Worm (Caenorhabditis elegans) whole organism, dauer: ENCODE results near the gene F21D12.3.

Experiments
- unc-62 ChIP-seq: sonication (generic microtip); optimal IDR thresholded peaks from 2 replicates; lab custom pipeline; 2017; ENCODE audit warnings: missing biosample characterization, missing genetic modification reagents, missing genetic modification characterization

The F21D12.3 gene

DNA sequence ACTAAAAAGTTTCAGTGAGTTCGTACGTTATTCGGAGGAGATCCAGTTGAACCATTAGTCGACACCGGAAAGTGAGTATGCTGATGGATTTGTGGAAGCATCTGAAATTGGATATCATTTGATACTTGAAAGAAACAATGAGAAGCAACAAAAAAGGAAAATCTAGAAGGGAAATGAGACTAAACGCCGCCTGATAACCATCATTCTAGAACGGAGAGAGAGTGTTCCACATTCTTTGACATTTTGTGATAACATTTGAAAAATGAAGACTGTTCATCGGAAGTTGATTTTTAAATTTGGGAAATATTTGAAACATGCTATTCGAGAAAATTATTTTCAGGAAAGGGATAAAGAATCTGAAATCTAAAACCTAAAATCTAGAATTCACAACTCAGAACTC lies 7.4 kb upstream of the F21D12.3 start, which contains the start of gene npax-1:
TSS of gene npax-1 (minus strand) at position 101 of the 400 bp plus-strand sequence.
- no peak for TF ChIP-seq unc-62 (GFP tag; lab: Kevin White, UChicago)

- no peak for TF ChIP-seq unc-62 (GFP tag; lab: Kevin White, UChicago)
Observed at ce11 chrII:7326997-7327396, 3.2 kb upstream of the F21D12.3 start.

DNA sequence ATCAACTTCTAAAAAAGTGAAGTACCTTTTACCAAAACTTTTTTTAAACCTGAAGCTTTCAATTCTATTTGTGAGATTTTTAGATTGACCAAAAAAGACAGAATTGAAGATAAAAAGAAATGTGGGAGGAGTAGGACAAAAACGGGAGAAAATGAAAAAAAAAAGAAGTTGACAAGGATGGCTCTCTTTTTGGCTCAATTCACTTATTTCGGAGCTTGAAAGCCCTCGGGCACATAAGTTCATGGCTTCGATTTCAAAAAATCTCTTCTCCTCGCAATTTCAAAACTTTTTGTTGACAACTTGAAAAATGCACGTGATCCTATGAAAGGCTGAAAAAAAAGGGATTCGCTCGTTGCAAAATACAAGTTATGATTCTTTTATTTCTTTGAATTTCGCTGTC lies 2.4 kb upstream of the F21D12.3 start:
- no peak for TF ChIP-seq unc-62 (GFP tag; lab: Kevin White, UChicago)

ce11 chrII:7325063-7325480 lies 1.2 kb upstream of the F21D12.3 start:
- TF ChIP-seq unc-62 (GFP tag; lab: Kevin White, UChicago) = no peak

- no peak for TF ChIP-seq unc-62 (GFP tag; lab: Kevin White, UChicago)
Observed at ce11 chrII:7323317-7323716, 508 bp downstream of the F21D12.3 start.

DNA sequence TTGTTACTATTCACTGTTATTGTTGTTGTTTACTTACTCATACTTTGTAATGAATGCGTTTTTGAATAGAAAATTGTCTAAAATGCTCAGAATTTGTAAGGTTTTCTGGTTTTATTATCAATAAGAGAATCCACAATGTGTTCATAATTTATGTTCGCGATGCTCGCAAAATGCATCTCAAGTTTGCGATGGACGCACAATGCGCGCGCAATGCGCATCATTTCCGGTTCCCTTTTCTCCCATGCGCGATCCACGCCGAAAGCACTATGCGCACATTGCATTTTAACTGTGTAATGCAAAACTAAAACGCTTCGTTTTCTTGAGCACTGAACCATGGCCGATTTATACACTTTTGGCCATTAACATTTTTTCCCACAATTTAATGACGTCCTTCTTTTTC lies 4.4 kb downstream of the F21D12.3 start:
- no peak for TF ChIP-seq unc-62 (GFP tag; lab: Kevin White, UChicago)

DNA sequence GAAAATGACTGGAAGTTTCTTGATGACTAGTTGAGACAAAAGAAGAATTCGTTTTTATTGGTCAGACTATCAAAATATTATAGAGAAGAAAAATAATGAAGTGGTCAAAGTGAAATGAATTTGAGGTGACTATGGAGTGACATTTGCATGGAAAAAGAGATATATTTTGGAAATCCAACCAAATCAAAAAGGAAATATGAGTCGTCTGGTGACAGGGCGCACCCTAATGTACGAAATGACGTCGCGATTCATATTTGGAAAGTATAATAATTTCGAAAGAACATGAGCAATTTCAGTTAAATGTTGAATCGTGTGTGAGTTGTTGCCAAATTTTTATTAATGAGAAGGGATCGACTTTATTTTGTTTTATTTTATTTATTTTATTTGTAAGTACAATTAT lies 6.4 kb downstream of the F21D12.3 start, which contains the start of gene F21D12.2:
TSS of gene F21D12.2 (plus strand) at position 301 of the 400 bp plus-strand sequence.
- no peak for TF ChIP-seq unc-62 (GFP tag; lab: Kevin White, UChicago)

- TF ChIP-seq unc-62 (GFP tag; lab: Kevin White, UChicago) = no peak
Observed at ce11 chrII:7314083-7314482, 9.7 kb downstream of the F21D12.3 start, which contains the start of gene F45E12.6. F45E12.6 (minus strand) TSS chrII:7314183.

DNA sequence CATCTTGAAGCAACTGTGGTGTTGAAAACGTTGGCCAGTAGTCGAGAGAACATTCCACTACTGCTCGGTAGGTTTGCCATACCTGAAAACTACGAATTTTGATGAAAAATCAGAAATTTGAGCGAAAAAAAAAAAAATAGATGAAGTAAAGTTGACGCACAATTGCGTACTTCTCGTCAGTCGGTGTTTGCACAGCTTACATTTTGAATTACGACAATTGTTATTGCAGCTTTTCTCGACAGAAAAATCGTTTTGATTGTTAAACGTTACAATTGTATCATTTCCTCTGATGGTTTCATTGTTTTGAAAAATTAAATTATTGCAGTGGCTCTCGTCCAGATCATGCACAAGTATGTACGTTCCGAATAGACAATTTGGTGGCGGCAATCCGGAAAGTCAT lies 13.8 kb downstream of the F21D12.3 start, which contains the start of the genes F45E12.5 and cnep-1:
TSS of gene F45E12.5 (minus strand) at position 93 of the 400 bp plus-strand sequence.
TSS of gene cnep-1 (plus strand) at position 326 of the 400 bp plus-strand sequence.
- no peak for TF ChIP-seq unc-62 (GFP tag; lab: Kevin White, UChicago)

- TF ChIP-seq unc-62 (GFP tag; lab: Kevin White, UChicago) = no peak
Observed at ce11 chrII:7305558-7305957, 18.3 kb downstream of the F21D12.3 start, which contains the start of gene brf-1. brf-1 (plus strand) TSS chrII:7305858.

- TF ChIP-seq unc-62 (GFP tag; lab: Kevin White, UChicago) = no peak
Observed at ce11 chrII:7301670-7302151, 22.1 kb downstream of the F21D12.3 start, which contains the start of gene cul-4. cul-4 (plus strand) TSS chrII:7302101.

ce11 chrII:7299042-7299441 lies 24.8 kb downstream of the F21D12.3 start, which contains the start of gene C30G12.1:
C30G12.1 (plus strand) TSS chrII:7299342.
- no peak for TF ChIP-seq unc-62 (GFP tag; lab: Kevin White, UChicago)

- TF ChIP-seq unc-62 (GFP tag; lab: Kevin White, UChicago) = no peak
Observed at ce11 chrII:7298197-7298682, 25.6 kb downstream of the F21D12.3 start, which contains the start of gene puf-8. puf-8 (minus strand) TSS chrII:7298247.

DNA sequence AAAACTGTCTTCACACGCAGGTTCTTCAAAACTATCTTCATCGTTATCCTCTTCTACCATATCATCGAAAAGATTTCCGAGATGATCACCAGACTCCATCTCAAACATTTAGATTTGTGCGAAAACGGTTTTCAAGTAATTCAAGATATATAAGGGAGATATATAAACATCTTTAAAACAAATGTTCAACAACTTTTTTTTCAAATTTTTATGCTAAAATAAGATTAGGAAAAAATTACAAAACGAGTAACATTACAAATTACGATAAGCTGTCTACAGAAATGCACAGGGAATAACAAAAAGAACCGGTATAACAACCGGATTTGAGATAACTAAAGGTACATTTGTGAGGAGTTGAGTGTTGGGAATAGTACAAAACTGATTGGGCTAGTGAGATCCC lies 27.9 kb downstream of the F21D12.3 start, which contains the start of gene C30G12.6:
TSS of gene C30G12.6 (minus strand) at position 101 of the 400 bp plus-strand sequence.
- no peak for TF ChIP-seq unc-62 (GFP tag; lab: Kevin White, UChicago)

ce11 chrII:7289923-7290476 lies 33.8 kb downstream of the F21D12.3 start, which contains the start of gene C30G12.2:
C30G12.2 (plus strand) TSS chrII:7290426.
- TF ChIP-seq unc-62 (GFP tag; lab: Kevin White, UChicago) = no peak

DNA sequence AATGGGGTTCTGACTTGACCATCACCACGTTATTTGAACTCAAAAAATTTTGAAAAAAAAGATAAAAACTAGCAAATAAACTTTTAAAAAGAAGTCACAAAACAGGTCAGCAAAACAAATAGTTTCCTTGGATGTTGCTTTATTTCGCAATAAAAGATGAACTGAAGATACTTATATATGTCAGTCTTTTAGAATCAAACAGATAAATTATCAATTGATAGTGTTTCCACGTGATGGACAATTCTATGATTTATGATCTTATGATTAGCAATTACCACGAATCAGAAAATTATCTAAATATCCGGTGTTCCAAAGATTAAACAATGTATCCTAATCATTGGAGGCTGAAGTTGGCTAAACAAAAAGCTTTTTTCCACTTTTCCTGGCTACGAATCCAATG lies 36.1 kb downstream of the F21D12.3 start:
- no peak for TF ChIP-seq unc-62 (GFP tag; lab: Kevin White, UChicago)
